Worm (Caenorhabditis elegans): ENCODE data around the gene nth-1.

nth-1 gene

ce11 chrIII:4284732-4285165, 9.3 kb downstream of the nth-1 start (continued):
- TF ChIP-seq elt-2 (tag; optimal IDR thresholded peaks at IDR 0.05) (peak; percentile 76), swsn-7 (tag; optimal IDR thresholded peaks at IDR 0.05) (peak; percentile 81), isw-1 (GFP tag; IDR thresholded peaks at IDR 0.05) (no peak; the same call in 1 of the 2 replicates), C04F5.9 (tag; optimal IDR thresholded peaks at IDR 0.05) (peak; percentile 31), C34B4.2 (tag; optimal IDR thresholded peaks at IDR 0.05) (peak; percentile 60), ceh-8 (GFP tag; optimal IDR thresholded peaks at IDR 0.05) (no peak), fkh-8 (tag; optimal IDR thresholded peaks at IDR 0.05) (no peak), hlh-4 (tag; optimal IDR thresholded peaks at IDR 0.05) (no peak), unc-130 (tag; optimal IDR thresholded peaks at IDR 0.05) (no peak), ces-1 (GFP tag; optimal IDR thresholded peaks at IDR 0.05) (no peak), sptf-1 (tag; optimal IDR thresholded peaks at IDR 0.05) (no peak), blmp-1 (tag; optimal IDR thresholded peaks at IDR 0.05) (peak; percentile 89), lin-35 (GFP tag; optimal IDR thresholded peaks at IDR 0.05) (peak; percentile 44 to 81), nhr-76 (tag; optimal IDR thresholded peaks at IDR 0.05) (no peak), mab-9 (GFP tag; IDR thresholded peaks at IDR 0.05) (no peak), nhr-90 (tag; optimal IDR thresholded peaks at IDR 0.05; ENCODE audit: poor library complexity) (peak; percentile 93), ceh-82 (tag; optimal IDR thresholded peaks at IDR 0.05) (peak; percentile 15 to 60 (median 21)), unc-30 (tag; optimal IDR thresholded peaks at IDR 0.05) (no peak), F16B12.6 (tag; optimal IDR thresholded peaks at IDR 0.05) (peak; percentile 41), nhr-71 (tag; optimal IDR thresholded peaks at IDR 0.05) (peak; percentile 96), tlp-1 (tag; optimal IDR thresholded peaks at IDR 0.05) (no peak), sox-4 (tag; optimal IDR thresholded peaks at IDR 0.05) (no peak), tbx-2 (tag; optimal IDR thresholded peaks at IDR 0.05) (peak; percentile 87), nhr-11 (tag; optimal IDR thresholded peaks at IDR 0.05) (no peak), efl-3 (GFP tag; optimal IDR thresholded peaks at IDR 0.05) (peak; percentile 75), nhr-237 (tag; optimal IDR thresholded peaks at IDR 0.05) (peak; percentile 59), unc-98 (GFP tag; IDR thresholded peaks at IDR 0.05) (no peak), unc-62 (GFP tag; optimal IDR thresholded peaks at IDR 0.05) (no peak), dsc-1 (tag; optimal IDR thresholded peaks at IDR 0.05) (no peak), nhr-77 (tag; optimal IDR thresholded peaks at IDR 0.05) (peak; percentile 77), egl-27 (tag; optimal IDR thresholded peaks at IDR 0.05) (peak in 1 of 2 experiments; percentile 13), alr-1 (tag; optimal IDR thresholded peaks at IDR 0.05; ENCODE audit: borderline replicate concordance) (no peak), lsy-2 (tag; optimal IDR thresholded peaks at IDR 0.05) (peak; percentile 75 to 91), vab-15 (tag; optimal IDR thresholded peaks at IDR 0.05) (no peak), ceh-63 (GFP tag; optimal IDR thresholded peaks at IDR 0.05) (no peak), snpc-4 (tag; optimal IDR thresholded peaks at IDR 0.05) (peak; percentile 54), nhr-28 (tag; optimal IDR thresholded peaks at IDR 0.05) (no peak), nhr-20 (tag; optimal IDR thresholded peaks at IDR 0.05) (peak; percentile 98), jun-1 (tag; optimal IDR thresholded peaks at IDR 0.05) (peak; percentile 72), ztf-11 (tag; optimal IDR thresholded peaks at IDR 0.05) (no peak), ets-5 (GFP tag; IDR thresholded peaks at IDR 0.05) (no peak), pax-3 (tag; optimal IDR thresholded peaks at IDR 0.05) (peak; percentile 29), elt-3 (tag; optimal IDR thresholded peaks at IDR 0.05) (peak in 3 of 6 experiments; percentile 33 to 79 (median 63)), nhr-19 (GFP tag; conservative IDR thresholded peaks at IDR 0.05) (peak; percentile 84), egl-13 (tag; optimal IDR thresholded peaks at IDR 0.05) (no peak), irx-1 (tag; optimal IDR thresholded peaks at IDR 0.05) (peak; percentile 61), sup-37 (GFP tag; optimal IDR thresholded peaks at IDR 0.05) (peak; percentile 83), xbp-1 (tag; optimal IDR thresholded peaks at IDR 0.05) (peak; percentile 83)

All from whole organism, L1 larva.